Worm (Caenorhabditis elegans) whole organism, L4 larva: ENCODE measurements around the gene lin-15B.

Experiments used
- ceh-44 ChIP-seq: fragments of 200-800 bp; sonication (Bioruptor generic); IDR thresholded peaks from 2 replicates; pipeline ENCODE4 v1.3.6; 2022; ENCODE audit warnings: missing genetic modification reagents, missing genetic modification characterization, missing compliant biosample characterization
- dmd-6 ChIP-seq: fragments of 200-800 bp; sonication (Bioruptor generic); IDR thresholded peaks from 2 replicates; pipeline ENCODE4 v1.3.6; 2022; ENCODE audit warnings: missing genetic modification reagents, missing genetic modification characterization, missing compliant biosample characterization
- fos-1 ChIP-seq: fragments of 150-350 bp; optimal IDR thresholded peaks from 2 replicates; lab custom pipeline; 2014; ENCODE audit warnings: missing biosample characterization, missing genetic modification characterization
- lin-39 ChIP-seq: fragments of 150-350 bp; optimal IDR thresholded peaks from 2 replicates; lab custom pipeline; 2014; ENCODE audit warnings: missing biosample characterization, missing genetic modification reagents, missing genetic modification characterization
- lsy-2 ChIP-seq, 2 experiments: fragments of 150-350 bp in 1 of 2; sonication (generic microtip) in 1 of 2; optimal IDR thresholded peaks; 2 replicates each; lab custom pipeline; 2014 to 2017; ENCODE audit warnings: missing biosample characterization in 2 of 2, missing genetic modification characterization in 2 of 2
- mes-2 ChIP-seq: sonication (generic microtip); optimal IDR thresholded peaks from 2 replicates; lab custom pipeline; 2016; ENCODE audit warnings: missing genotype, mild to moderate bottlenecking, missing genetic modification characterization, missing compliant biosample characterization; ENCODE audit not compliant: poor library complexity, severe bottlenecking
- nhr-111 ChIP-seq: fragments of 200-800 bp; sonication (Bioruptor generic); optimal IDR thresholded peaks from 2 replicates; lab custom pipeline; 2018; ENCODE audit warnings: mild to moderate bottlenecking, missing genetic modification characterization, missing compliant biosample characterization
- nhr-25 ChIP-seq: sonication (generic microtip); optimal IDR thresholded peaks from 2 replicates; lab custom pipeline; 2017; ENCODE audit warnings: missing genetic modification characterization, mild to moderate bottlenecking, missing compliant biosample characterization, antibody characterized with exemption, moderate library complexity, borderline replicate concordance; ENCODE audit not compliant: insufficient read depth
- nhr-77 ChIP-seq: fragments of 150-350 bp; optimal IDR thresholded peaks from 2 replicates; lab custom pipeline; 2014; ENCODE audit warnings: missing biosample characterization, missing genetic modification characterization
- spr-1 ChIP-seq: sonication (generic microtip); optimal IDR thresholded peaks from 2 replicates; lab custom pipeline; 2016; ENCODE audit warnings: mild to moderate bottlenecking, missing genetic modification characterization, missing compliant biosample characterization
- tag-97 ChIP-seq: fragments of 200-800 bp; sonication (Bioruptor generic); IDR thresholded peaks from 2 replicates; pipeline ENCODE4 v1.3.6; 2022; ENCODE audit warnings: missing genetic modification characterization, missing compliant biosample characterization
- vab-7 ChIP-seq: fragments of 200-800 bp; sonication (Bioruptor generic); IDR thresholded peaks from 2 replicates; pipeline ENCODE4 v1.3.6; 2022; ENCODE audit warnings: missing genetic modification reagents, missing genetic modification characterization, missing compliant biosample characterization
- zip-11 ChIP-seq: fragments of 200-800 bp; sonication (Bioruptor generic); IDR thresholded peaks from 2 replicates; pipeline ENCODE4 v1.3.6; 2022; ENCODE audit warnings: missing genetic modification characterization, missing compliant biosample characterization
- zip-2 ChIP-seq: fragments of 150-350 bp; optimal IDR thresholded peaks from 2 replicates; lab custom pipeline; 2014; ENCODE audit warnings: missing biosample characterization, missing genetic modification characterization

- TF ChIP-seq dmd-6 (GFP tag; lab: Robert Waterston, UW) (peak; percentile 51; the same call in 1 of the 2 replicates), nhr-111 (no peak), vab-7 (GFP tag; lab: Robert Waterston, UW) (no peak), lsy-2 (tag; optimal IDR thresholded peaks at IDR 0.05; lab: Kevin White, UChicago) (no peak), zip-11 (GFP tag; lab: Robert Waterston, UW) (no peak), tag-97 (GFP tag; lab: Robert Waterston, UW) (no peak), mes-2 (peak; percentile 21), nhr-25 (tag; lab: Kevin White, UChicago) (no peak), ceh-44 (GFP tag; lab: Robert Waterston, UW) (no peak), spr-1 (no peak), lin-39 (tag; lab: Kevin White, UChicago) (no peak), fos-1 (tag; lab: Kevin White, UChicago) (no peak), zip-2 (no peak), nhr-77 (tag; lab: Kevin White, UChicago) (no peak)
Observed at ce11 chrX:15771411-15771810, 45.5 kb downstream of the lin-15B start, which contains the start of gene Y7A5A.1.
